ENCODE assay signal across 1 fruit fly cellular context in the genomic region with DNA sequence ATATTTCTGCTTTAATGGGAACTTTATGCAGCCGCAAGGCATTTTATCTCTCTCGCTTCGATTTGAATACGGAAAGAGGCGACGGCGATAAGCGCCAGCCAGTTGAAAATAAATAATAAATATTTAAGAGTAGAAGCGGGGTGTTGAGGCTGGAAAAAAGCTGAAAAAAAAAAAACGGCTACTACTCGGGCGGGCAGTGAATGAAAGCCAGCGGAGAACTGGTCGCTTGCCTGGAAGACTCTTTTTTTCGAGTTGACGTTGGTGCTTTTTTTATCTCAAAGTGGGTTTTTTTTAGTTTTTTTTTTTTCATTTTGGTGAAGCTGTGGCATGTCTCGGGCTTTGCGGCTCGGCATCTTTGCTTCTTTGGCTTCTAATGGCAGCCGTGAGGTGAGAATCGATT.
TF ChIP-seq lines count a peak whose summit lies in the region.

No protein-coding gene starts in this region.

TF ChIP-seq in whole organism, prepupa, 60 proteins besides CTCF, POLR2A, EP300 and RAD21 (continued from another document):
- TF ChIP-seq Eip75B (GFP tag; optimal IDR thresholded peaks at IDR 0.05; lab: Kevin White, UChicago), result no peak
- no peak for TF ChIP-seq OdsH (GFP tag; optimal IDR thresholded peaks at IDR 0.05; lab: Kevin White, UChicago)
- no peak for TF ChIP-seq CG3032 (tag; optimal IDR thresholded peaks at IDR 0.05; lab: Kevin White, UChicago)
- no peak for TF ChIP-seq CG34406 (GFP tag; optimal IDR thresholded peaks at IDR 0.05; lab: Kevin White, UChicago)
- TF ChIP-seq fd85E (GFP tag; optimal IDR thresholded peaks at IDR 0.05; lab: Kevin White, UChicago), result no peak
- TF ChIP-seq Hr39 (GFP tag; optimal IDR thresholded peaks at IDR 0.05; lab: Kevin White, UChicago), result no peak
- no peak for TF ChIP-seq CG1621 (tag; optimal IDR thresholded peaks at IDR 0.05; lab: Kevin White, UChicago)
